Worm (Caenorhabditis elegans) whole organism, late embryonic: ENCODE results near the gene oac-7.

ENCODE experiments used
- C38D4.7 ChIP-seq: fragments of 200-800 bp; sonication (Bioruptor generic); optimal IDR thresholded peaks from 2 replicates; lab custom pipeline; 2018; ENCODE audit warnings: mild to moderate bottlenecking, missing genetic modification characterization, moderate library complexity, missing compliant biosample characterization
- F13H6.1 ChIP-seq: sonication (generic microtip); optimal IDR thresholded peaks from 2 replicates; lab custom pipeline; 2016; ENCODE audit warnings: missing genetic modification characterization, missing compliant biosample characterization
- K09A11.1 ChIP-seq: sonication (generic microtip); optimal IDR thresholded peaks from 2 replicates; lab custom pipeline; 2017; ENCODE audit warnings: antibody characterized with exemption, mild to moderate bottlenecking, missing genetic modification characterization, missing compliant biosample characterization; ENCODE audit not compliant: insufficient read depth
- T23F11.4 ChIP-seq: fragments of 200-800 bp; sonication (Bioruptor generic); optimal IDR thresholded peaks from 2 replicates; lab custom pipeline; 2018; ENCODE audit warnings: mild to moderate bottlenecking, missing genetic modification characterization, missing compliant biosample characterization
- Y22D7AL.16 ChIP-seq: sonication (generic microtip); optimal IDR thresholded peaks from 2 replicates; lab custom pipeline; 2016; ENCODE audit warnings: missing genetic modification characterization, missing compliant biosample characterization
- ceh-14 ChIP-seq: sonication (generic microtip); optimal IDR thresholded peaks from 2 replicates; lab custom pipeline; 2016; ENCODE audit warnings: missing genotype, missing genetic modification characterization, missing compliant biosample characterization
- ceh-18 ChIP-seq: sonication (generic microtip); optimal IDR thresholded peaks from 2 replicates; lab custom pipeline; 2016; ENCODE audit warnings: missing genetic modification characterization, missing compliant biosample characterization
- ceh-19 ChIP-seq: fragments of 200-800 bp; sonication (Bioruptor generic); optimal IDR thresholded peaks from 2 replicates; lab custom pipeline; 2018; ENCODE audit warnings: mild to moderate bottlenecking, missing genetic modification characterization, missing compliant biosample characterization
- ceh-22 ChIP-seq: sonication (generic microtip); optimal IDR thresholded peaks from 2 replicates; lab custom pipeline; 2017; ENCODE audit warnings: missing biosample characterization, missing genetic modification characterization
- ceh-31 ChIP-seq: sonication (generic microtip); optimal IDR thresholded peaks from 2 replicates; lab custom pipeline; 2016; ENCODE audit warnings: missing genetic modification characterization, missing compliant biosample characterization
- ceh-45 ChIP-seq: fragments of 200-800 bp; sonication (Bioruptor generic); IDR thresholded peaks from 2 replicates; pipeline ENCODE4 v1.3.6; 2022; ENCODE audit warnings: missing genetic modification reagents, missing genetic modification characterization, missing compliant biosample characterization
- ceh-6 ChIP-seq: fragments of 200-800 bp; sonication (Bioruptor generic); optimal IDR thresholded peaks from 2 replicates; lab custom pipeline; 2018; ENCODE audit warnings: mild to moderate bottlenecking, missing genetic modification characterization, missing compliant biosample characterization
- ceh-9 ChIP-seq: sonication (generic microtip); optimal IDR thresholded peaks from 2 replicates; lab custom pipeline; 2016; ENCODE audit warnings: mild to moderate bottlenecking, missing genetic modification characterization, inconsistent platforms, missing compliant biosample characterization
- elt-4 ChIP-seq: sonication (generic microtip); optimal IDR thresholded peaks from 2 replicates; lab custom pipeline; 2016; ENCODE audit warnings: missing genetic modification characterization, missing compliant biosample characterization
- fkh-10 ChIP-seq: fragments of 150-350 bp; optimal IDR thresholded peaks from 2 replicates; lab custom pipeline; 2014; ENCODE audit warnings: missing biosample characterization, missing genetic modification reagents, missing genetic modification characterization
- fkh-6 ChIP-seq: sonication (generic microtip); optimal IDR thresholded peaks from 2 replicates; lab custom pipeline; 2016; ENCODE audit warnings: missing genetic modification characterization, missing compliant biosample characterization
- gmeb-2 ChIP-seq: sonication (generic microtip); optimal IDR thresholded peaks from 2 replicates; lab custom pipeline; 2016; ENCODE audit warnings: missing genetic modification characterization, inconsistent platforms, missing compliant biosample characterization
- hlh-13 ChIP-seq: fragments of 200-800 bp; sonication (Bioruptor generic); optimal IDR thresholded peaks from 2 replicates; lab custom pipeline; 2018; ENCODE audit warnings: mild to moderate bottlenecking, missing genetic modification characterization, missing compliant biosample characterization
- hlh-30 ChIP-seq: sonication (generic microtip); optimal IDR thresholded peaks from 2 replicates; lab custom pipeline; 2017; ENCODE audit warnings: antibody characterized with exemption, missing genetic modification characterization, missing compliant biosample characterization; ENCODE audit not compliant: insufficient read depth
- hlh-6 ChIP-seq: sonication (generic microtip); optimal IDR thresholded peaks from 2 replicates; lab custom pipeline; 2016; ENCODE audit warnings: missing genotype, missing genetic modification characterization, missing compliant biosample characterization
- hlh-8 ChIP-seq: sonication (generic microtip); optimal IDR thresholded peaks from 2 replicates; lab custom pipeline; 2016; ENCODE audit warnings: missing genotype, missing genetic modification characterization, missing compliant biosample characterization
- lim-6 ChIP-seq: sonication (generic microtip); optimal IDR thresholded peaks from 2 replicates; lab custom pipeline; 2016; ENCODE audit warnings: missing genetic modification characterization, missing compliant biosample characterization
- lin-11 ChIP-seq: fragments of 200-800 bp; sonication (Bioruptor generic); optimal IDR thresholded peaks from 2 replicates; lab custom pipeline; 2018; ENCODE audit warnings: mild to moderate bottlenecking, missing genetic modification characterization, missing compliant biosample characterization
- madf-2 ChIP-seq: sonication (generic microtip); optimal IDR thresholded peaks from 2 replicates; lab custom pipeline; 2017; ENCODE audit warnings: missing genetic modification characterization, missing compliant biosample characterization
- mec-3 ChIP-seq: sonication (generic microtip); optimal IDR thresholded peaks from 2 replicates; lab custom pipeline; 2016; ENCODE audit warnings: borderline replicate concordance, missing genetic modification characterization, missing compliant biosample characterization
- nfya-1 ChIP-seq: sonication (generic microtip); optimal IDR thresholded peaks from 2 replicates; lab custom pipeline; 2017; ENCODE audit warnings: missing genetic modification characterization, mild to moderate bottlenecking, missing compliant biosample characterization, antibody characterized with exemption, moderate library complexity
- nhr-232 ChIP-seq: sonication (generic microtip); optimal IDR thresholded peaks from 2 replicates; lab custom pipeline; 2016; ENCODE audit warnings: missing genetic modification characterization, missing compliant biosample characterization
- npax-4 ChIP-seq: sonication (generic microtip); optimal IDR thresholded peaks from 2 replicates; lab custom pipeline; 2016; ENCODE audit warnings: missing genetic modification characterization, missing compliant biosample characterization
- odd-2 ChIP-seq: sonication (generic microtip); optimal IDR thresholded peaks from 2 replicates; lab custom pipeline; 2017; ENCODE audit warnings: antibody characterized with exemption, mild to moderate bottlenecking, missing genetic modification characterization, missing compliant biosample characterization
- pat-9 ChIP-seq: fragments of 200-800 bp; sonication (Bioruptor generic); optimal IDR thresholded peaks from 2 replicates; lab custom pipeline; 2018; ENCODE audit warnings: mild to moderate bottlenecking, missing genetic modification characterization, moderate library complexity, missing compliant biosample characterization
- pax-1 ChIP-seq: fragments of 150-350 bp; optimal IDR thresholded peaks from 2 replicates; lab custom pipeline; 2014; ENCODE audit warnings: missing biosample characterization, missing genetic modification characterization
- pha-4 ChIP-seq: fragments of 150-350 bp; optimal IDR thresholded peaks from 2 replicates; lab custom pipeline; 2018; ENCODE audit warnings: missing biosample characterization, missing genetic modification reagents, missing genetic modification characterization
- pros-1 ChIP-seq: fragments of 150-350 bp; optimal IDR thresholded peaks from 2 replicates; lab custom pipeline; 2014; ENCODE audit warnings: missing biosample characterization, missing genetic modification reagents, missing genetic modification characterization
- ref-2 ChIP-seq: sonication (generic microtip); optimal IDR thresholded peaks from 2 replicates; lab custom pipeline; 2016; ENCODE audit warnings: missing genetic modification characterization, missing compliant biosample characterization
- syd-9 ChIP-seq: sonication (generic microtip); optimal IDR thresholded peaks from 2 replicates; lab custom pipeline; 2016; ENCODE audit warnings: mild to moderate bottlenecking, missing genetic modification characterization, moderate library complexity, missing compliant biosample characterization
- tbx-7 ChIP-seq: sonication (generic microtip); optimal IDR thresholded peaks from 2 replicates; lab custom pipeline; 2016; ENCODE audit warnings: missing genotype, missing genetic modification characterization, missing compliant biosample characterization
- unc-42 ChIP-seq: sonication (generic microtip); optimal IDR thresholded peaks from 2 replicates; lab custom pipeline; 2016; ENCODE audit warnings: missing genotype, missing genetic modification characterization, missing compliant biosample characterization
- unc-55 ChIP-seq: sonication (generic microtip); optimal IDR thresholded peaks from 2 replicates; lab custom pipeline; 2017; ENCODE audit warnings: missing biosample characterization, missing genetic modification reagents, missing genetic modification characterization
- unc-86 ChIP-seq: sonication (generic microtip); optimal IDR thresholded peaks from 2 replicates; lab custom pipeline; 2016; ENCODE audit warnings: missing genetic modification characterization, missing compliant biosample characterization
- zip-5 ChIP-seq: sonication (generic microtip); optimal IDR thresholded peaks from 2 replicates; lab custom pipeline; 2016; ENCODE audit warnings: missing genetic modification characterization, missing compliant biosample characterization

oac-7 gene

DNA sequence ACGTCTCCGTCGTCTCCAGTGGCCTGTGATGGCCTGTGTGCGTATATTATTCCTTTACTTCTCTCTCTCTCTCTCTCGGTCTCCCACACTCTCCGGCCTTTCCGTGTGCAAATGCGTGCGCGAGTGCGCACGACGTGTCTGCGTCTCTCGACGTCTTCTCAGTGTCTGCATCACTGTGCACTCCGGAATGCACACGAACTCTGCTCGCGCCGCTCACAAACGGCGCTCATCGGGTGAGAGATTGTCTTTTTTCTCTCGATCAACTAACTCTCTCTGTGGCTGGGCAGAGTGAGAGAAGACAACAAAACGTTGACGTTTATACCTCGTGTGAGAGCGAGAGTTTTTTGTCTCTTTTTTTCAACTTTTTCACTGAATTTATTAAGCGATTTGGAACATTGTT is 46.3 kb downstream of the oac-7 start (continued):
- TF ChIP-seq syd-9 (tag; lab: Kevin White, UChicago), result no peak
- TF ChIP-seq unc-86, result no peak
- TF ChIP-seq lim-6 (tag; lab: Kevin White, UChicago), result peak; percentile 41
- TF ChIP-seq mec-3 (tag; lab: Kevin White, UChicago), result no peak
- TF ChIP-seq ceh-14, result peak; percentile 58
- no peak for TF ChIP-seq T23F11.4 (GFP tag; lab: Kevin White, UChicago)
- TF ChIP-seq Y22D7AL.16 (tag; lab: Kevin White, UChicago), result no peak
- TF ChIP-seq pros-1 (tag; lab: Kevin White, UChicago), result peak; percentile 96
- peak; percentile 92 for TF ChIP-seq nfya-1 (tag; lab: Kevin White, UChicago)
- TF ChIP-seq madf-2 (tag; lab: Kevin White, UChicago), result no peak
- TF ChIP-seq pax-1 (tag; lab: Kevin White, UChicago), result peak; percentile 1
- peak; percentile 32 for TF ChIP-seq hlh-8 (tag; lab: Kevin White, UChicago)
- no peak for TF ChIP-seq hlh-6 (tag; lab: Kevin White, UChicago)
- TF ChIP-seq lin-11 (tag; lab: Kevin White, UChicago), result no peak
- peak; percentile 75 for TF ChIP-seq unc-42
- TF ChIP-seq hlh-13, result no peak
- TF ChIP-seq C38D4.7, result no peak
- peak; percentile 26 for TF ChIP-seq tbx-7
- no peak for TF ChIP-seq pat-9 (tag; lab: Kevin White, UChicago)
- no peak for TF ChIP-seq fkh-6 (tag; lab: Kevin White, UChicago)
- TF ChIP-seq unc-55 (GFP tag; lab: Kevin White, UChicago), result peak; percentile 92
- no peak for TF ChIP-seq fkh-10 (GFP tag; lab: Kevin White, UChicago)
- TF ChIP-seq ceh-31 (tag; lab: Kevin White, UChicago), result peak; percentile 91
- TF ChIP-seq odd-2 (tag; lab: Kevin White, UChicago), result no peak
- TF ChIP-seq zip-5 (tag; lab: Kevin White, UChicago), result no peak
- no peak for TF ChIP-seq ceh-6 (GFP tag; lab: Kevin White, UChicago)
- TF ChIP-seq ceh-9 (tag; lab: Kevin White, UChicago), result no peak
- no peak for TF ChIP-seq ref-2 (tag; lab: Kevin White, UChicago)
- no peak for TF ChIP-seq elt-4 (tag; lab: Kevin White, UChicago)
- TF ChIP-seq ceh-19 (GFP tag; lab: Kevin White, UChicago), result peak; percentile 47
- peak; percentile 59 for TF ChIP-seq ceh-22 (tag; lab: Kevin White, UChicago)
- peak; percentile 63 for TF ChIP-seq F13H6.1 (tag; lab: Kevin White, UChicago)
- TF ChIP-seq, all 69 proteins: peak for 32

DNA sequence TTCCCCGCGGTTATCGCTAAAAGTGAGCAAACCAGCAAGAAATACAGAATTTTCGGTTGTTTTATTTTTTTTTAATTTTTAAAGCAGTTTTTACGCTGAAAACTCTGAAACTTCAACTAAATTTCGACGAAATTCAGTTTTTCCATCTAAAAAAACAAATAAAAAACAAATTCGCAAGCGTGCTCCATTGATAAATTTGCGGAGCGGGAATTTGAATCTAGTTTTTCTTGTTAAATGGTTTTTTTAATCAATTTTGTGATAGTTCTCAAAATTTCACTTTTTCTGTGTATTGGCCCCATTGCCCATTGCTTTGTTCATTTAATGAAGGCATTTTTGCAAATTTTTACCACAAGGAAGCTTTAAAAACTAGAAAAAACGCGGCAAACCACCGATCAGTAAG is 47.2 kb downstream of the oac-7 start:
- TF ChIP-seq ceh-45 (no peak), C38D4.7 (no peak), ceh-18 (tag; lab: Kevin White, UChicago) (no peak), ceh-19 (GFP tag; lab: Kevin White, UChicago) (no peak), gmeb-2 (tag; lab: Kevin White, UChicago) (no peak), unc-86 (no peak), K09A11.1 (no peak), odd-2 (tag; lab: Kevin White, UChicago) (no peak), fkh-6 (tag; lab: Kevin White, UChicago) (no peak), npax-4 (tag; lab: Kevin White, UChicago) (no peak), pha-4 (tag; lab: Kevin White, UChicago) (no peak), ceh-6 (GFP tag; lab: Kevin White, UChicago) (no peak), lin-11 (tag; lab: Kevin White, UChicago) (no peak), nhr-232 (no peak), hlh-30 (tag; lab: Kevin White, UChicago) (no peak)
